Worm (Caenorhabditis elegans) whole organism, L4 larva: ENCODE measurements around the gene pals-32.
A peak's percentile ranks its signal among the peaks of the same experiment; 100 is the strongest.

Source experiments
- D1046.2 ChIP-seq: fragments of 200-800 bp; sonication (Bioruptor generic); IDR thresholded peaks from 2 replicates; pipeline ENCODE4 v1.3.6; 2022; ENCODE audit warnings: missing genetic modification characterization, missing compliant biosample characterization
- F26F4.8 ChIP-seq: fragments of 200-800 bp; sonication (Bioruptor generic); conservative IDR thresholded peaks from 2 replicates; pipeline ENCODE4 v1.3.6; 2022; ENCODE audit warnings: missing genetic modification characterization, missing compliant biosample characterization
- F37D6.2 ChIP-seq: sonication (generic microtip); optimal IDR thresholded peaks from 2 replicates; lab custom pipeline; 2016; ENCODE audit warnings: mild to moderate bottlenecking, missing genetic modification characterization, missing compliant biosample characterization
- F44E2.7 ChIP-seq: fragments of 200-800 bp; sonication (Bioruptor generic); IDR thresholded peaks from 2 replicates; pipeline ENCODE4 v2.1.2; 2022; ENCODE audit warnings: missing genetic modification characterization, missing compliant biosample characterization
- R02D3.7 ChIP-seq: fragments of 150-350 bp; sonication (generic microtip); optimal IDR thresholded peaks from 3 replicates; lab custom pipeline; 2014; ENCODE audit warnings: missing biosample characterization, missing genetic modification characterization
- Y5F2A.4 ChIP-seq: fragments of 200-800 bp; sonication (Bioruptor generic); optimal IDR thresholded peaks from 2 replicates; lab custom pipeline; 2018; ENCODE audit warnings: mild to moderate bottlenecking, missing genetic modification characterization, missing compliant biosample characterization
- ZK337.2 ChIP-seq: fragments of 200-800 bp; sonication (Bioruptor generic); IDR thresholded peaks from 2 replicates; pipeline ENCODE4 v1.3.6; 2022; ENCODE audit warnings: missing genetic modification reagents, missing genetic modification characterization, missing compliant biosample characterization
- ZK546.5 ChIP-seq, 2 experiments: sonication (generic microtip); optimal IDR thresholded peaks; 2 replicates each; lab custom pipeline; 2017; ENCODE audit warnings: missing biosample characterization in 2 of 2, missing genetic modification characterization in 2 of 2
- aha-1 ChIP-seq: fragments of 150-350 bp; peaks from one replicate; lab custom pipeline; 2014; ENCODE audit warnings: missing biosample characterization, missing genetic modification characterization
- aly-2 ChIP-seq: sonication (generic microtip); optimal IDR thresholded peaks from 2 replicates; lab custom pipeline; 2018; ENCODE audit warnings: missing biosample characterization, missing genetic modification characterization
- arid-1 ChIP-seq: fragments of 200-800 bp; sonication (Bioruptor generic); conservative IDR thresholded peaks from 2 replicates; pipeline ENCODE4 v1.3.6; 2022; ENCODE audit warnings: missing genetic modification reagents, missing genetic modification characterization, missing compliant biosample characterization
- ceh-20 ChIP-seq: fragments of 200-800 bp; sonication (Bioruptor generic); IDR thresholded peaks from 2 replicates; pipeline ENCODE4 v1.3.6; 2022; ENCODE audit warnings: missing genetic modification reagents, missing genetic modification characterization, missing compliant biosample characterization
- ceh-28 ChIP-seq: fragments of 150-350 bp; optimal IDR thresholded peaks from 2 replicates; lab custom pipeline; 2014; ENCODE audit warnings: missing biosample characterization, missing genetic modification reagents, missing genetic modification characterization
- ceh-32 ChIP-seq: sonication (generic microtip); optimal IDR thresholded peaks from 2 replicates; lab custom pipeline; 2016; ENCODE audit warnings: mild to moderate bottlenecking, missing genetic modification characterization, missing compliant biosample characterization; ENCODE audit not compliant: poor library complexity
- ceh-44 ChIP-seq: fragments of 200-800 bp; sonication (Bioruptor generic); IDR thresholded peaks from 2 replicates; pipeline ENCODE4 v1.3.6; 2022; ENCODE audit warnings: missing genetic modification reagents, missing genetic modification characterization, missing compliant biosample characterization
- ceh-82 ChIP-seq: sonication (generic microtip); optimal IDR thresholded peaks from 2 replicates; lab custom pipeline; 2017; ENCODE audit warnings: missing biosample characterization, missing genetic modification characterization
- ces-1 ChIP-seq: fragments of 150-350 bp; sonication (generic microtip); optimal IDR thresholded peaks from 4 replicates; lab custom pipeline; 2014; ENCODE audit warnings: missing biosample characterization, missing genetic modification reagents, missing genetic modification characterization
- cey-2 ChIP-seq: sonication (generic microtip); optimal IDR thresholded peaks from 3 replicates; lab custom pipeline; 2017; ENCODE audit warnings: missing genetic modification characterization, mild to moderate bottlenecking, missing compliant biosample characterization, antibody characterized with exemption, borderline replicate concordance; ENCODE audit not compliant: insufficient read depth
- daf-19 ChIP-seq: fragments of 200-800 bp; sonication (Bioruptor generic); conservative IDR thresholded peaks from 2 replicates; pipeline ENCODE4 v1.3.6; 2022; ENCODE audit warnings: missing genetic modification characterization, missing compliant biosample characterization
- daf-8 ChIP-seq: fragments of 200-800 bp; sonication (Bioruptor generic); IDR thresholded peaks from 2 replicates; pipeline ENCODE4 v1.3.6; 2022; ENCODE audit warnings: missing genetic modification characterization, missing compliant biosample characterization
- dpl-1 ChIP-seq: fragments of 150-350 bp; optimal IDR thresholded peaks from 2 replicates; lab custom pipeline; 2014; ENCODE audit warnings: missing biosample characterization, missing genetic modification reagents, missing genetic modification characterization
- egl-27 ChIP-seq: sonication (generic microtip); optimal IDR thresholded peaks from 3 replicates; lab custom pipeline; 2017; ENCODE audit warnings: missing biosample characterization, missing genetic modification reagents, missing genetic modification characterization
- gei-8 ChIP-seq: fragments of 200-800 bp; sonication (Bioruptor generic); optimal IDR thresholded peaks from 2 replicates; lab custom pipeline; 2018; ENCODE audit warnings: mild to moderate bottlenecking, missing genetic modification characterization, missing compliant biosample characterization
- hif-1 ChIP-seq, 2 experiments: sonication (generic microtip); optimal IDR thresholded peaks; 2 replicates each; lab custom pipeline; 2016 to 2017; ENCODE audit warnings: missing compliant biosample characterization in 2 of 2, missing genetic modification characterization in 2 of 2, missing genetic modification reagents in 2 of 2, missing genotype in 2 of 2, mild to moderate bottlenecking in 1 of 2
- lim-7 ChIP-seq: fragments of 200-800 bp; sonication (Bioruptor generic); IDR thresholded peaks from 2 replicates; pipeline ENCODE4 v1.3.6; 2022; ENCODE audit warnings: missing genetic modification characterization, missing compliant biosample characterization
- lin-13 ChIP-seq: fragments of 150-350 bp; optimal IDR thresholded peaks from 2 replicates; lab custom pipeline; 2014; ENCODE audit warnings: missing biosample characterization, missing genetic modification reagents, missing genetic modification characterization
- lin-15B ChIP-seq: fragments of 150-350 bp; sonication (generic microtip); optimal IDR thresholded peaks from 3 replicates; lab custom pipeline; 2014; ENCODE audit warnings: missing biosample characterization, missing genetic modification characterization
- lir-3 ChIP-seq: sonication (generic microtip); optimal IDR thresholded peaks from 2 replicates; lab custom pipeline; 2016; ENCODE audit warnings: mild to moderate bottlenecking, missing genetic modification characterization, missing compliant biosample characterization
- mdl-1 ChIP-seq, 2 experiments: fragments of 150-350 bp in 1 of 2; sonication (generic microtip) in 1 of 2; optimal IDR thresholded peaks; 2 replicates each; lab custom pipeline; 2014 to 2017; ENCODE audit warnings: missing biosample characterization in 2 of 2, missing genetic modification characterization in 2 of 2
- mep-1 ChIP-seq: fragments of 150-350 bp; sonication (generic microtip); optimal IDR thresholded peaks from 3 replicates; lab custom pipeline; 2014; ENCODE audit warnings: missing biosample characterization, missing genetic modification characterization
- mes-2 ChIP-seq: sonication (generic microtip); optimal IDR thresholded peaks from 2 replicates; lab custom pipeline; 2016; ENCODE audit warnings: missing genotype, mild to moderate bottlenecking, missing genetic modification characterization, missing compliant biosample characterization; ENCODE audit not compliant: poor library complexity, severe bottlenecking
- nhr-111 ChIP-seq: fragments of 200-800 bp; sonication (Bioruptor generic); optimal IDR thresholded peaks from 2 replicates; lab custom pipeline; 2018; ENCODE audit warnings: mild to moderate bottlenecking, missing genetic modification characterization, missing compliant biosample characterization
- nhr-6 ChIP-seq: fragments of 150-350 bp; optimal IDR thresholded peaks from 2 replicates; lab custom pipeline; 2014; ENCODE audit warnings: missing biosample characterization, missing genetic modification characterization
- nhr-76 ChIP-seq: fragments of 150-350 bp; optimal IDR thresholded peaks from 2 replicates; lab custom pipeline; 2014; ENCODE audit warnings: missing biosample characterization, missing genetic modification characterization
- pha-4 ChIP-seq, 2 experiments: fragments of 150-350 bp in 1 of 2; fragments of 200-800 bp in 1 of 2; sonication (Bioruptor generic) in 1 of 2; IDR thresholded peaks in 1 of 2; optimal IDR thresholded peaks in 1 of 2; 2 replicates each; pipeline versions ENCODE4 v1.3.6 to Lab custom; 2014 to 2022; ENCODE audit warnings: missing genetic modification characterization in 2 of 2, missing genetic modification reagents in 2 of 2, missing biosample characterization in 1 of 2, missing compliant biosample characterization in 1 of 2
- rbr-2 ChIP-seq: sonication (generic microtip); optimal IDR thresholded peaks from 2 replicates; lab custom pipeline; 2016; ENCODE audit warnings: missing genotype, missing genetic modification characterization, missing compliant biosample characterization
- set-16 ChIP-seq: fragments of 200-800 bp; sonication (Bioruptor generic); IDR thresholded peaks from 2 replicates; pipeline ENCODE4 v1.3.6; 2022; ENCODE audit warnings: missing genetic modification reagents, missing genetic modification characterization, missing compliant biosample characterization
- snpc-4 ChIP-seq: fragments of 150-350 bp; optimal IDR thresholded peaks from 2 replicates; lab custom pipeline; 2014; ENCODE audit warnings: missing biosample characterization, missing genetic modification characterization
- tra-1 ChIP-seq: fragments of 200-800 bp; sonication (Bioruptor generic); IDR thresholded peaks from 2 replicates; pipeline ENCODE4 v1.3.6; 2022; ENCODE audit warnings: missing genetic modification reagents, missing genetic modification characterization, missing compliant biosample characterization
- unc-62 ChIP-seq, 3 experiments: fragments of 150-350 bp in 1 of 3; sonication (generic microtip); optimal IDR thresholded peaks in 2 of 3; peaks in 1 of 3; 1 replicate in 1 of 3; 2 replicates in 2 of 3; lab custom pipeline; 2014 to 2017; ENCODE audit warnings: missing biosample characterization in 3 of 3, missing genetic modification characterization in 3 of 3, missing genetic modification reagents in 3 of 3, missing genotype in 1 of 3
- vab-7 ChIP-seq: fragments of 200-800 bp; sonication (Bioruptor generic); IDR thresholded peaks from 2 replicates; pipeline ENCODE4 v1.3.6; 2022; ENCODE audit warnings: missing genetic modification reagents, missing genetic modification characterization, missing compliant biosample characterization
- zip-2 ChIP-seq: fragments of 150-350 bp; optimal IDR thresholded peaks from 2 replicates; lab custom pipeline; 2014; ENCODE audit warnings: missing biosample characterization, missing genetic modification characterization

Gene pals-32

DNA sequence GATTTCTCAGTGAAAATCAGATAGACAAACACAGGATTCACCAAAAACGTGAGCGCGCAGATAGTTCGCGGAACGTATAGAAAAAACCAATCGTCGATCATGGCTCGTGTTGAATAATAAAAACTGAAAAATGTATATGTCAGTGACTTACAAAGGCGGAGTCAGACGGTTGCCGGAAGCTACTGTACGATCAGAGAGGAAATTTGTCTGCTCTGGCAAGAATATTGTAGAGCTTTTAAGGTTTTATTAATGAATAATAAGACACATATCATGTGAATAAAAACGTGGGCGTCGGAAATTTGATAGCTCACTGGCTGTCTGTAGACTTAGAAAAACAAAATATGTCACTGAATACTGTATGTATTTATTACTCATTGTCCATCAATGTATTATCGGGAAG is 40.9 kb upstream of the pals-32 start, which contains the start of gene srj-57:
Gene srj-57 (minus strand): TSS at position 101 of the 400 bp plus-strand sequence.
- TF ChIP-seq lin-15B (no peak), daf-8 (no peak), hif-1 (tag; optimal IDR thresholded peaks at IDR 0.05; lab: Kevin White, UChicago) (no peak), ceh-28 (tag; lab: Kevin White, UChicago) (no peak)

DNA sequence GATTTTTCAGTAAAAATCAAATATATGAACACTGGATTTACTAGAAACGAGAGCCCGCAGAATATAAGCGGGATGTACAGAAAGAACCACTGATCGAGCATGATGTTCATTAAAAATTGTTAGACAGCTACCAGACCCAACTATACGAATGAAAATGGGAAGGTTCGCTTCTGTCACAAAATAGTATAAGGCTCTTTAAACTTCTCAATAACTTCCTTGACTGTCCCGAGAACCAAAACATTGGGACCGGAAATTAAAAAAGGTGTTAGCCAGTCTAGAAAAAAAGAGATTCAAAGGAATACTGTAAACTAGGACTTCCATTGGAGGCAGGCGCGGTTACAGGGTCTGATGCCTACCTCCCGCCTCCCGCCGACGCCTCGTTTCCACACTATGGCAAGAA is 38.6 kb upstream of the pals-32 start, which contains the start of gene srj-55:
Gene srj-55 (minus strand): TSS at position 101 of the 400 bp plus-strand sequence.
- TF ChIP-seq arid-1 (no peak), lim-7 (no peak), F37D6.2 (no peak), mdl-1 (tag; optimal IDR thresholded peaks at IDR 0.05; lab: Kevin White, UChicago) (no peak), zip-2 (tag; lab: Kevin White, UChicago) (no peak), vab-7 (GFP tag; lab: Robert Waterston, UW) (no peak), ZK546.5 (tag; optimal IDR thresholded peaks at IDR 0.05; lab: Kevin White, UChicago) (no peak), cey-2 (tag; lab: Kevin White, UChicago) (no peak), ceh-32 (no peak), D1046.2 (no peak), ceh-20 (GFP tag; lab: Robert Waterston, UW) (no peak), ces-1 (no peak), dpl-1 (GFP tag; lab: Kevin White, UChicago) (no peak), Y5F2A.4 (no peak), snpc-4 (tag; lab: Kevin White, UChicago) (no peak), tra-1 (GFP tag; lab: Robert Waterston, UW) (no peak), ceh-44 (GFP tag; lab: Robert Waterston, UW) (no peak), lir-3 (no peak)

DNA sequence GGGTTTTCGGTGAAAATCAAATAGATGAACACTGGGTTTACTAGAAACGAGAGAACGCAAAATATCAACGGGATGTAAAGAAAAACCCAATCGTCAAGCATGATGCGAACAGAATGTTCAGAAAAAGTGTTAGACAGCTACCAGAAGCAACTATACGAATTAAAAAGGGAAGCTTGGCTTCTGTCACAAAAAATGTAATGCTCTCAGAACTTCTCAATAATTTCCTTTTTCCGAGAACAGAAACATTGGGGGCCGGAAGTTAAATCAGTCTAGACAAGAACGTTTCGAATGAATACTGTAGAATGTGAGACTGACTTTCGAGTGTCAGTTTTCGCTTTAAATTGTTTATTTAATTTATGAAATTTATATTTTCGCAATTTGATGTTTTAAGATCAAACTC is 36.7 kb upstream of the pals-32 start, which contains the start of gene srj-54:
Gene srj-54 (minus strand): TSS at position 101 of the 400 bp plus-strand sequence.
- TF ChIP-seq set-16 (GFP tag; lab: Robert Waterston, UW) (no peak), unc-62 (GFP tag; optimal IDR thresholded peaks at IDR 0.05 in 1 of 2; lab: Kevin White, UChicago) (peak in 1 of 2 experiments; percentile 74), unc-62 (tag; optimal IDR thresholded peaks at IDR 0.05; lab: Kevin White, UChicago) (no peak), snpc-4 (tag; lab: Kevin White, UChicago) (no peak)

DNA sequence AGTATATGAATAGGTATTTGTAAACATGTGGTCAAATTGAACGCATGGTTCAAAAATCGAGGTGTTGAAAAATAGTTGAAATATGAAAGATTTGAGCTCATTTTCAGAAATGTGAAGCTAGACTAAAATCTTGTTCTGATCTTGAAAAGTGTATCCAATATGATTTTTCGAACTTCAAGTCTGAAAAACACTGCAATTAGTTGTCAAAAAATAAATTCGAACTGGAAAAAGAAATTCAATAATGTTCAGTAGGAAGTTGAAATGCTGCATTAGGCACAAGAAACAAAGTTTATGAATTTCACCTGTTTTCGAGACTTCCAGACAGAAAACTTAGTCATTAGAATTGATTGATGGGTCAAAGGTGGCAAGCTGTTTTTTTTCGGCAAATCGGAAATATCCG is 34.9 kb upstream of the pals-32 start, which contains the start of gene srh-270:
Gene srh-270 (minus strand): TSS at position 101 of the 400 bp plus-strand sequence.
- TF ChIP-seq F44E2.7 (GFP tag; lab: Robert Waterston, UW) (no peak), unc-62 (GFP tag; optimal IDR thresholded peaks at IDR 0.05 in 1 of 2; lab: Kevin White, UChicago) (peak in 1 of 2 experiments; percentile 17), unc-62 (tag; optimal IDR thresholded peaks at IDR 0.05; lab: Kevin White, UChicago) (no peak), aly-2 (tag; lab: Kevin White, UChicago) (no peak), aha-1 (tag; lab: Kevin White, UChicago) (peak; percentile 2), R02D3.7 (tag; lab: Kevin White, UChicago) (no peak), tra-1 (GFP tag; lab: Robert Waterston, UW) (no peak)

DNA sequence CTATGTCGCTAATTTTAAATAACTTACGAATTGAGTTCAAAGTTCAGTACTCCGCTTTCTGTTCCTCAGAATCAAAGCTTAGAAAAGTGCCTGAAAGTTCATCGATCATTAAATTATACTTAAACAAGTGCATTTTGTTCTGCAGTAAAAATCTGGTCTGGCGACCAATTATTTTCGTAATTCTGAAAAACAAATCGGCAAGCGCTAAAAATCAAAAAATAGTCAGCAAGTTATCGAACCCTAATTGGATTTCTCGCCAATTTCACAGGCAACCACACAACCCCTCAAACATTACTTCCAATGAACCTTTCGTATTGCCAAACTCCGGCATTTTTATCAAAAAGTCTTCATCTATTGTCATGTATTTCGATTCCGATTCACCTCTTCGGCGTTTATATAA is 33.4 kb upstream of the pals-32 start, which contains the start of gene srh-272:
Gene srh-272 (plus strand): TSS at position 301 of the 400 bp plus-strand sequence.
- no peak for TF ChIP-seq arid-1
- TF ChIP-seq nhr-6 (tag; lab: Kevin White, UChicago): no peak
- TF ChIP-seq daf-19 (GFP tag; lab: Robert Waterston, UW): no peak
- TF ChIP-seq nhr-111: no peak
- no peak for TF ChIP-seq lin-13 (GFP tag; lab: Kevin White, UChicago)
- no peak for TF ChIP-seq daf-8
- no peak for TF ChIP-seq egl-27 (tag; lab: Kevin White, UChicago)
- no peak for TF ChIP-seq D1046.2
- TF ChIP-seq pha-4 (GFP tag; IDR thresholded peaks at IDR 0.05; lab: Robert Waterston, UW): no peak
- no peak for TF ChIP-seq pha-4 (tag; optimal IDR thresholded peaks at IDR 0.05; lab: Kevin White, UChicago)
- no peak for TF ChIP-seq set-16 (GFP tag; lab: Robert Waterston, UW)
- TF ChIP-seq mep-1 (tag; lab: Kevin White, UChicago): no peak
- TF ChIP-seq aha-1 (tag; lab: Kevin White, UChicago): no peak
- TF ChIP-seq mes-2 (tag; lab: Kevin White, UChicago): no peak
- no peak for TF ChIP-seq rbr-2
- TF ChIP-seq ZK337.2 (GFP tag; lab: Robert Waterston, UW): no peak
- TF ChIP-seq nhr-76 (tag; lab: Kevin White, UChicago): no peak
- no peak for TF ChIP-seq gei-8
- no peak for TF ChIP-seq F26F4.8 (GFP tag; lab: Robert Waterston, UW)
- TF ChIP-seq ceh-28 (tag; lab: Kevin White, UChicago): no peak
- no peak for TF ChIP-seq ceh-82 (tag; lab: Kevin White, UChicago)
